Worm (Caenorhabditis elegans) whole organism, late embryonic: ENCODE results near the gene ttr-34.

Experiments used
- Y22D7AL.16 ChIP-seq: sonication (generic microtip); optimal IDR thresholded peaks from 2 replicates; lab custom pipeline; 2016; ENCODE audit warnings: missing genetic modification characterization, missing compliant biosample characterization
- ama-1 ChIP-seq: fragments of 150-350 bp; optimal IDR thresholded peaks from 2 replicates; lab custom pipeline; 2014
- ceh-2 ChIP-seq: sonication (generic microtip); optimal IDR thresholded peaks from 2 replicates; lab custom pipeline; 2016; ENCODE audit warnings: missing genotype, missing genetic modification characterization, missing compliant biosample characterization
- ceh-22 ChIP-seq: sonication (generic microtip); optimal IDR thresholded peaks from 2 replicates; lab custom pipeline; 2017; ENCODE audit warnings: missing biosample characterization, missing genetic modification characterization
- elt-2 ChIP-seq: sonication (generic microtip); optimal IDR thresholded peaks from 2 replicates; lab custom pipeline; 2016; ENCODE audit warnings: missing genetic modification reagents, missing genetic modification characterization, missing compliant biosample characterization
- lin-11 ChIP-seq: fragments of 200-800 bp; sonication (Bioruptor generic); optimal IDR thresholded peaks from 2 replicates; lab custom pipeline; 2018; ENCODE audit warnings: mild to moderate bottlenecking, missing genetic modification characterization, missing compliant biosample characterization
- nhr-11 ChIP-seq: fragments of 150-350 bp; optimal IDR thresholded peaks from 2 replicates; lab custom pipeline; 2014; ENCODE audit warnings: missing biosample characterization, missing genetic modification characterization
- odd-2 ChIP-seq: sonication (generic microtip); optimal IDR thresholded peaks from 2 replicates; lab custom pipeline; 2017; ENCODE audit warnings: antibody characterized with exemption, mild to moderate bottlenecking, missing genetic modification characterization, missing compliant biosample characterization
- zip-5 ChIP-seq: sonication (generic microtip); optimal IDR thresholded peaks from 2 replicates; lab custom pipeline; 2016; ENCODE audit warnings: missing genetic modification characterization, missing compliant biosample characterization

- TF ChIP-seq ama-1 (lab: Kevin White, UChicago): no peak
- TF ChIP-seq ceh-2 (tag; lab: Kevin White, UChicago): no peak
- TF ChIP-seq Y22D7AL.16 (tag; lab: Kevin White, UChicago): no peak
- TF ChIP-seq elt-2 (tag; lab: Kevin White, UChicago): no peak
- no peak for TF ChIP-seq lin-11 (tag; lab: Kevin White, UChicago)
- no peak for TF ChIP-seq odd-2 (tag; lab: Kevin White, UChicago)
- no peak for TF ChIP-seq nhr-11 (tag; lab: Kevin White, UChicago)
- TF ChIP-seq zip-5: no peak
- TF ChIP-seq ceh-22 (tag; lab: Kevin White, UChicago): no peak
Observed at ce11 chrX:13106177-13106761, 33.3 kb upstream of the ttr-34 start.
